Fruit fly (Drosophila melanogaster) whole organism, embryonic: Measurements from ENCODE around the gene CG17752.

ENCODE experiments used
- Antp ChIP-seq: fragments of 200-800 bp; sonication (Bioruptor generic); optimal IDR thresholded peaks from 3 replicates; lab custom pipeline; 2016; ENCODE audit warnings: missing biosample characterization, missing genetic modification characterization
- CG10147 ChIP-seq: fragments of 200-800 bp; sonication (Bioruptor generic); optimal IDR thresholded peaks from 2 replicates; lab custom pipeline; 2019; ENCODE audit warnings: missing biosample characterization, mild to moderate bottlenecking, missing genetic modification characterization, moderate library complexity
- CG11398 ChIP-seq: fragments of 200-800 bp; sonication (Bioruptor generic); optimal IDR thresholded peaks from 2 replicates; lab custom pipeline; 2016; ENCODE audit warnings: missing biosample characterization, missing genetic modification characterization
- CG4707 ChIP-seq: fragments of 200-800 bp; sonication (Bioruptor generic); optimal IDR thresholded peaks from 2 replicates; lab custom pipeline; 2018; ENCODE audit warnings: missing biosample characterization, mild to moderate bottlenecking, missing genetic modification characterization, moderate library complexity
- CG6175 ChIP-seq: fragments of 200-800 bp; sonication (Bioruptor generic); IDR thresholded peaks from 3 replicates; pipeline ENCODE4 v1.3.6; 2022; ENCODE audit warnings: missing biosample characterization, missing genetic modification characterization
- CG7928 ChIP-seq: fragments of 200-800 bp; sonication (Bioruptor generic); optimal IDR thresholded peaks from 2 replicates; lab custom pipeline; 2017; ENCODE audit warnings: missing biosample characterization, mild to moderate bottlenecking, missing genetic modification characterization
- CG8478 ChIP-seq: fragments of >200 bp; optimal IDR thresholded peaks from 2 replicates; lab custom pipeline; 2018
- Dfd ChIP-seq, 2 experiments: fragments of >200 bp; optimal IDR thresholded peaks; 2 replicates each; lab custom pipeline; 2017; ENCODE audit warnings: missing biosample characterization in 2 of 2, missing genetic modification characterization in 2 of 2
- Hey ChIP-seq: fragments of 200-800 bp; sonication (Bioruptor generic); optimal IDR thresholded peaks from 3 replicates; lab custom pipeline; 2018; ENCODE audit warnings: missing biosample characterization, mild to moderate bottlenecking, missing genetic modification characterization
- Rx ChIP-seq: fragments of 200-800 bp; sonication (Bioruptor generic); IDR thresholded peaks from 2 replicates; pipeline ENCODE4 v1.3.6; 2022; ENCODE audit warnings: missing biosample characterization, missing genetic modification characterization
- Stat92E ChIP-seq, 3 experiments: fragments of >200 bp in 2 of 3; fragments of 200-800 bp in 1 of 3; sonication (Bioruptor generic) in 1 of 3; optimal IDR thresholded peaks; 2 replicates each; lab custom pipeline; 2017 to 2019; ENCODE audit warnings: missing biosample characterization in 3 of 3, missing genetic modification characterization in 3 of 3, mild to moderate bottlenecking in 1 of 3, moderate library complexity in 1 of 3
- croc ChIP-seq: fragments of 200-800 bp; sonication (Bioruptor generic); conservative IDR thresholded peaks from 3 replicates; pipeline ENCODE4 v1.3.6; 2022; ENCODE audit warnings: missing biosample characterization, missing genetic modification characterization
- exex ChIP-seq: fragments of 200-800 bp; sonication (Bioruptor generic); optimal IDR thresholded peaks from 4 replicates; lab custom pipeline; 2018; ENCODE audit warnings: missing biosample characterization, mild to moderate bottlenecking, missing genetic modification characterization, moderate library complexity
- pum ChIP-seq: fragments of 200-800 bp; sonication (Bioruptor generic); optimal IDR thresholded peaks from 2 replicates; lab custom pipeline; 2016; ENCODE audit warnings: missing biosample characterization, missing genetic modification characterization

- TF ChIP-seq CG4707, result peak; percentile 92
- TF ChIP-seq pum (GFP tag; lab: Kevin White, UChicago), result peak; percentile 51
- TF ChIP-seq CG8478 (lab: Kevin White, UChicago), result no peak
- no peak for TF ChIP-seq Dfd (GFP tag; optimal IDR thresholded peaks at IDR 0.05; lab: Kevin White, UChicago)
- peak; percentile 67 for TF ChIP-seq Antp (GFP tag; lab: Kevin White, UChicago)
- TF ChIP-seq Hey (tag; lab: Kevin White, UChicago), result peak; percentile 73
- peak; percentile 44; the same call in 2 of the 3 replicates for TF ChIP-seq croc (GFP tag; lab: Robert Waterston, UW)
- peak; percentile 92 for TF ChIP-seq CG11398 (GFP tag; lab: Kevin White, UChicago)
- peak; percentile 35; the same call in 1 of the 2 replicates for TF ChIP-seq Rx (GFP tag; lab: Robert Waterston, UW)
- TF ChIP-seq CG7928 (GFP tag; lab: Kevin White, UChicago), result peak; percentile 48
- TF ChIP-seq Stat92E (GFP tag; optimal IDR thresholded peaks at IDR 0.05; lab: Kevin White, UChicago), result no peak
- peak; percentile 56 for TF ChIP-seq CG10147
- no peak for TF ChIP-seq CG6175 (GFP tag; lab: Robert Waterston, UW)
- no peak for TF ChIP-seq exex (tag; lab: Kevin White, UChicago)
These were observed 25.2 kb upstream of the CG17752 start for dm6 chr3R:19584818-19585217.
